Worm (Caenorhabditis elegans) whole organism, midembryonic: ENCODE results near the gene nimk-1.

Source experiments
- T22C8.4 ChIP-seq: fragments of 200-800 bp; sonication (Bioruptor generic); IDR thresholded peaks from 2 replicates; pipeline ENCODE4 v1.3.6; 2022; ENCODE audit warnings: missing genetic modification characterization, missing compliant biosample characterization
- cog-1 ChIP-seq: sonication (generic microtip); optimal IDR thresholded peaks from 2 replicates; lab custom pipeline; 2016; ENCODE audit warnings: missing genetic modification characterization, missing compliant biosample characterization
- flt-1 ChIP-seq: fragments of 200-800 bp; sonication (Bioruptor generic); IDR thresholded peaks from 2 replicates; pipeline ENCODE4 v1.3.6; 2022; ENCODE audit warnings: missing genetic modification characterization, missing compliant biosample characterization
- klf-2 ChIP-seq: fragments of 200-800 bp; sonication (Bioruptor generic); conservative IDR thresholded peaks from 2 replicates; pipeline ENCODE4 v1.3.6; 2022; ENCODE audit warnings: missing genetic modification reagents, missing genetic modification characterization, missing compliant biosample characterization
- med-1 ChIP-seq: sonication (generic microtip); optimal IDR thresholded peaks from 2 replicates; lab custom pipeline; 2017; ENCODE audit warnings: missing genetic modification characterization, mild to moderate bottlenecking, missing compliant biosample characterization, antibody characterized with exemption, missing genetic modification reagents; ENCODE audit not compliant: insufficient read depth
- ref-1 ChIP-seq: fragments of 200-800 bp; sonication (Bioruptor generic); conservative IDR thresholded peaks from 2 replicates; pipeline ENCODE4 v1.3.6; 2022; ENCODE audit warnings: missing genetic modification reagents, missing genetic modification characterization, missing compliant biosample characterization
- tab-1 ChIP-seq: fragments of 200-800 bp; sonication (Bioruptor generic); IDR thresholded peaks from 2 replicates; pipeline ENCODE4 v1.3.6; 2022; ENCODE audit warnings: missing genetic modification characterization, missing compliant biosample characterization
- ztf-23 ChIP-seq: fragments of 200-800 bp; sonication (Bioruptor generic); IDR thresholded peaks from 2 replicates; pipeline ENCODE4 v1.3.6; 2022; ENCODE audit warnings: missing genetic modification reagents, missing genetic modification characterization, missing compliant biosample characterization
- ztf-29 ChIP-seq: fragments of 200-800 bp; sonication (Bioruptor generic); IDR thresholded peaks from 2 replicates; pipeline ENCODE4 v1.3.6; 2022; ENCODE audit warnings: missing genetic modification reagents, missing genetic modification characterization, missing compliant biosample characterization

nimk-1 gene

ce11 chrII:12535297-12535803 is at the start of gene nimk-1:
TSS of gene nimk-1 (plus strand) at chrII:12535753.
- TF ChIP-seq klf-2 (GFP tag; lab: Robert Waterston, UW), result no peak
- TF ChIP-seq ref-1 (GFP tag; lab: Robert Waterston, UW), result no peak
- no peak for TF ChIP-seq flt-1 (GFP tag; lab: Robert Waterston, UW)
- no peak for TF ChIP-seq T22C8.4
- no peak for TF ChIP-seq tab-1 (GFP tag; lab: Robert Waterston, UW)

- no peak for TF ChIP-seq tab-1 (GFP tag; lab: Robert Waterston, UW)
- no peak for TF ChIP-seq ztf-23 (GFP tag; lab: Robert Waterston, UW)
- no peak for TF ChIP-seq ztf-29 (GFP tag; lab: Robert Waterston, UW)
- TF ChIP-seq med-1 (GFP tag; lab: Kevin White, UChicago), result no peak
- no peak for TF ChIP-seq flt-1 (GFP tag; lab: Robert Waterston, UW)
- TF ChIP-seq T22C8.4, result no peak
- TF ChIP-seq ref-1 (GFP tag; lab: Robert Waterston, UW), result no peak
- TF ChIP-seq cog-1 (tag; lab: Kevin White, UChicago), result no peak
- TF ChIP-seq klf-2 (GFP tag; lab: Robert Waterston, UW), result no peak
These were observed 46.7 kb upstream of the nimk-1 start for ce11 chrII:12488810-12489209.

ce11 chrII:12489903-12490302 is 45.6 kb upstream of the nimk-1 start, which contains the start of gene T21B4.15:
TSS of gene T21B4.15 (plus strand) at chrII:12490203.
- TF ChIP-seq med-1 (GFP tag; lab: Kevin White, UChicago), result no peak
- no peak for TF ChIP-seq ztf-29 (GFP tag; lab: Robert Waterston, UW)
- no peak for TF ChIP-seq cog-1 (tag; lab: Kevin White, UChicago)
- TF ChIP-seq T22C8.4, result no peak
- no peak for TF ChIP-seq klf-2 (GFP tag; lab: Robert Waterston, UW)
- TF ChIP-seq tab-1 (GFP tag; lab: Robert Waterston, UW), result no peak
- no peak for TF ChIP-seq flt-1 (GFP tag; lab: Robert Waterston, UW)
- no peak for TF ChIP-seq ref-1 (GFP tag; lab: Robert Waterston, UW)
- TF ChIP-seq ztf-23 (GFP tag; lab: Robert Waterston, UW), result no peak

- no peak for TF ChIP-seq ztf-23 (GFP tag; lab: Robert Waterston, UW)
- no peak for TF ChIP-seq klf-2 (GFP tag; lab: Robert Waterston, UW)
These were observed 43.6 kb upstream of the nimk-1 start, which contains the start of gene srz-6 for ce11 chrII:12491936-12492335. TSS of gene srz-6 (plus strand) at chrII:12492236.

- TF ChIP-seq tab-1 (GFP tag; lab: Robert Waterston, UW), result no peak
- no peak for TF ChIP-seq klf-2 (GFP tag; lab: Robert Waterston, UW)
- no peak for TF ChIP-seq ztf-23 (GFP tag; lab: Robert Waterston, UW)
- TF ChIP-seq med-1 (GFP tag; lab: Kevin White, UChicago), result no peak
- no peak for TF ChIP-seq flt-1 (GFP tag; lab: Robert Waterston, UW)
- TF ChIP-seq T22C8.4, result no peak
- TF ChIP-seq cog-1 (tag; lab: Kevin White, UChicago), result no peak
These were observed 41.5 kb upstream of the nimk-1 start for ce11 chrII:12494067-12494477.

DNA sequence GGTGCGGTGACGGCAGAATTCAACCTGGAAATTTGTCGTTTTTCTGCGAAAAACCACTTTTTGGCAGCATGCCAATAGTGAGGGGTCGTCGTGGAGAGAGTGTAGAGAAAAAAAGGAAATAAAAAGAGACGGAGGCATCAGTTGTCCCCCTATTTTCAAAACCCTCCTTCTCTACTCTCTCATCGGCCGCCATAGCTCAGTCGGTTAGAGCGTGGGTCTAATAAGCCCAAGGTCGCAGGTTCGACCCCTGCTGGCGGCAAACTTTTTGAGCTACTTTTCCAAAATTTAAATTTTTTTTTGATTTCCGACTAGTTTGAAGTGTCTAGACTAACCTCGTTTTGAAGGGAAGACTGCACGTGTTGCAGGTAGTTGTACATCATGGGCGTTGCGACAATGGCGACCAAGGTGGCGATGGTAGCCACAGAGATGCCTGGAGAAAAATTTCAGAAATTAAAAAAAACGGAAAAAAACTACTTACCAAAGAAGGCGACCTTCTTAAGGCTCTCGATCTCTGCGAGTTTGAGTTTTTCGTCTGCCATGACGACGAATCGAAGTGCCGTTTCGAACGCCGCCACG is 40.9 kb upstream of the nimk-1 start, which contains the start of gene col-85:
Gene col-85, minus strand, starts transcription at position 540 of the 576 bp plus-strand sequence.
- peak; percentile 88 for TF ChIP-seq ref-1 (GFP tag; lab: Robert Waterston, UW)
- peak; percentile 98 for TF ChIP-seq klf-2 (GFP tag; lab: Robert Waterston, UW)
- TF ChIP-seq ztf-29 (GFP tag; lab: Robert Waterston, UW), result peak; percentile 100
- peak; percentile 96 for TF ChIP-seq T22C8.4
- peak; percentile 83 for TF ChIP-seq cog-1 (tag; lab: Kevin White, UChicago)
- TF ChIP-seq ztf-23 (GFP tag; lab: Robert Waterston, UW), result peak; percentile 98
- peak; percentile 97 for TF ChIP-seq flt-1 (GFP tag; lab: Robert Waterston, UW)
- TF ChIP-seq tab-1 (GFP tag; lab: Robert Waterston, UW), result peak; percentile 98
- peak; percentile 73 for TF ChIP-seq med-1 (GFP tag; lab: Kevin White, UChicago)

DNA sequence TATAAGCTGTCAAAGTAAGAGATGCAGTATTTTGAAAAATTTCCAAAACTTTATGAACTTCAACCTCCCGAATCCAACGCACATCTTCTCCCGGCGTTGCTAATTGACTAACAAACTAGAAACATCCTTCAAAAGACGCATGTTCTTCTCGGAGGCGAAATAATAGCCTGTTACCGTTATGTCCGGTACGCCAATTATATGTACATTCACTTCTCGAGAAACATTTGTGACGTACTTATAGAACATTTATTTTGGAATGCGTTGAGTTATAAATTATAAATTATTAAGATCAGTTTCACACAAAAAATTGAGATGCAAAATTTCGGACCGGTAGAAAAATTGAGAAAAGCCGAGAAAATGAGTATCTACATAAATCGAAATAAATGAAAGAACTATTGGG is 38.6 kb upstream of the nimk-1 start, which contains the start of gene T21B4.3:
Gene T21B4.3, minus strand, starts transcription at position 101 of the 400 bp plus-strand sequence.
- no peak for TF ChIP-seq cog-1 (tag; lab: Kevin White, UChicago)
- TF ChIP-seq klf-2 (GFP tag; lab: Robert Waterston, UW), result no peak
- TF ChIP-seq flt-1 (GFP tag; lab: Robert Waterston, UW), result no peak
- TF ChIP-seq med-1 (GFP tag; lab: Kevin White, UChicago), result no peak

- TF ChIP-seq ref-1 (GFP tag; lab: Robert Waterston, UW), result no peak
- TF ChIP-seq klf-2 (GFP tag; lab: Robert Waterston, UW), result no peak
- no peak for TF ChIP-seq tab-1 (GFP tag; lab: Robert Waterston, UW)
- no peak for TF ChIP-seq med-1 (GFP tag; lab: Kevin White, UChicago)
These were observed 35.6 kb upstream of the nimk-1 start for ce11 chrII:12499969-12500368.

DNA sequence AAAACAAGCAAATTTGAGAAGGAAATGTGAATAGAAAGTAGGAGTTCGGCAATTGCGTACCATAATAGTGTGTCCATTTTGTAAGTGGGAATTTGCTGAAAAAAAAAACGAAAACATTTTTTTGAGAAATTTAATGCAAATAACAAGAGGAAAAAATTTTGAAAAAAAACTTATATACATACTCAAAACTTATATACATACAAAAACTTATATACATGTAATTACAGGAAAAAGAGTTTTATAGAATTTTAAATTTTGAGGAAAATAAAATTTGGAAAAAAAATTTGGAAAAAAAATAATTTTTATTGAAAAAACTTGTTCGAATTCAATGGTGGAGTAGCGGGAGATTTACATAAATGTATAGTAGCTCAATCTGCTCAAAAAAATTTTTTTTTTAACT is 32.8 kb upstream of the nimk-1 start, which contains the start of gene ador-1:
Gene ador-1, minus strand, starts transcription at position 101 of the 400 bp plus-strand sequence.
- TF ChIP-seq tab-1 (GFP tag; lab: Robert Waterston, UW), result no peak
- no peak for TF ChIP-seq ztf-23 (GFP tag; lab: Robert Waterston, UW)
- TF ChIP-seq klf-2 (GFP tag; lab: Robert Waterston, UW), result no peak
- no peak for TF ChIP-seq flt-1 (GFP tag; lab: Robert Waterston, UW)
- TF ChIP-seq ref-1 (GFP tag; lab: Robert Waterston, UW), result no peak
- no peak for TF ChIP-seq ztf-29 (GFP tag; lab: Robert Waterston, UW)
- TF ChIP-seq med-1 (GFP tag; lab: Kevin White, UChicago), result no peak
- TF ChIP-seq T22C8.4, result no peak
- no peak for TF ChIP-seq cog-1 (tag; lab: Kevin White, UChicago)
